Fruit fly (Drosophila melanogaster): ENCODE data around the gene RabGGTb.

The RabGGTb gene

dm6 chr2L:2855773-2856615 lies 22.9 kb upstream of the RabGGTb start, which contains the start of the genes CG3104 and RpS21 (continued):
- TF ChIP-seq Hr51 (GFP tag; optimal IDR thresholded peaks at IDR 0.05): peak; percentile 53 to 83
- peak; percentile 81 for TF ChIP-seq al (GFP tag; IDR thresholded peaks at IDR 0.05)
- no peak for TF ChIP-seq hbn (GFP tag; IDR thresholded peaks at IDR 0.05; ENCODE audit: partially characterized antibody)
- 0 out of 2 replicates have a peak, but pooled peaks have one; percentile 2 for TF ChIP-seq sna (GFP tag; IDR thresholded peaks at IDR 0.05; ENCODE audit: partially characterized antibody)
- TF ChIP-seq ems (GFP tag; optimal IDR thresholded peaks at IDR 0.05): peak; percentile 71
- 0 out of 2 replicates have a peak, but pooled peaks have one; percentile 33 for TF ChIP-seq Lim3 (GFP tag; IDR thresholded peaks at IDR 0.05)
- TF ChIP-seq CG15514 (GFP tag; optimal IDR thresholded peaks at IDR 0.05): peak; percentile 88
- peak; percentile 53 for TF ChIP-seq MBD-R2 (GFP tag; IDR thresholded peaks at IDR 0.05)
- peak; percentile 53 for TF ChIP-seq gro (GFP tag; optimal IDR thresholded peaks at IDR 0.05)
- TF ChIP-seq CG4328 (GFP tag; optimal IDR thresholded peaks at IDR 0.05): peak; percentile 92
- TF ChIP-seq Poxn (GFP tag; IDR thresholded peaks at IDR 0.05): 0 out of 2 replicates have a peak, but pooled peaks have one; percentile 55
- peak; percentile 72 for TF ChIP-seq CG15269 (tag; optimal IDR thresholded peaks at IDR 0.05)
- peak; percentile 94 for TF ChIP-seq sob (GFP tag; IDR thresholded peaks at IDR 0.05)
- TF ChIP-seq CG8089 (GFP tag; optimal IDR thresholded peaks at IDR 0.05): peak; percentile 83
- TF ChIP-seq CG13296 (GFP tag; optimal IDR thresholded peaks at IDR 0.05): peak; percentile 84
- no peak for TF ChIP-seq prd (optimal IDR thresholded peaks at IDR 0.05)
- TF ChIP-seq prd (GFP tag; IDR thresholded peaks at IDR 0.05): peak; percentile 82
- peak; percentile 82; the same call in 2 of the 3 replicates for TF ChIP-seq C15 (GFP tag; IDR thresholded peaks at IDR 0.05)
- TF ChIP-seq fd3F (GFP tag; optimal IDR thresholded peaks at IDR 0.05): peak; percentile 73
- TF ChIP-seq CG30431 (GFP tag; optimal IDR thresholded peaks at IDR 0.05): peak; percentile 85
- peak; percentile 94 for TF ChIP-seq CG34422 (GFP tag; IDR thresholded peaks at IDR 0.05)
- peak; percentile 83 for TF ChIP-seq CG3281 (GFP tag; optimal IDR thresholded peaks at IDR 0.05)
- peak; percentile 98 for TF ChIP-seq Ets97D (GFP tag; optimal IDR thresholded peaks at IDR 0.05)
- peak; percentile 83 for TF ChIP-seq schlank (tag; optimal IDR thresholded peaks at IDR 0.05)
- peak in 1 of 3 experiments; percentile 71 for TF ChIP-seq lola (GFP tag; optimal IDR thresholded peaks at IDR 0.05)
- TF ChIP-seq CG10431 (GFP tag; optimal IDR thresholded peaks at IDR 0.05): peak; percentile 93
- TF ChIP-seq D19A (tag; optimal IDR thresholded peaks at IDR 0.05): peak; percentile 92
- TF ChIP-seq ci (GFP tag; IDR thresholded peaks at IDR 0.05): peak; percentile 96
- TF ChIP-seq emc (GFP tag; optimal IDR thresholded peaks at IDR 0.05): peak; percentile 88
- peak; percentile 34 for TF ChIP-seq CG18011 (GFP tag; optimal IDR thresholded peaks at IDR 0.05)
- no peak for TF ChIP-seq GATAe (GFP tag; conservative IDR thresholded peaks at IDR 0.05)
- TF ChIP-seq HLHmδ (GFP tag; optimal IDR thresholded peaks at IDR 0.05): peak; percentile 97
- no peak for TF ChIP-seq CG8478 (optimal IDR thresholded peaks at IDR 0.05)
- TF ChIP-seq Bdp1 (GFP tag; optimal IDR thresholded peaks at IDR 0.05): peak; percentile 67
- TF ChIP-seq CG13123 (GFP tag; optimal IDR thresholded peaks at IDR 0.05): peak; percentile 100
- TF ChIP-seq Doc2 (GFP tag; IDR thresholded peaks at IDR 0.05): no peak; the same call in none of the 2 replicates
- TF ChIP-seq NC2α (GFP tag; optimal IDR thresholded peaks at IDR 0.05): peak; percentile 64
- TF ChIP-seq zfh2 (GFP tag; optimal IDR thresholded peaks at IDR 0.05): peak; percentile 86
- peak; percentile 77 for TF ChIP-seq CG3838 (GFP tag; optimal IDR thresholded peaks at IDR 0.05)
- TF ChIP-seq CG10543 (GFP tag; optimal IDR thresholded peaks at IDR 0.05): peak; percentile 95
- no peak for TF ChIP-seq Trl (optimal IDR thresholded peaks at IDR 0.05)
- peak; percentile 93 for TF ChIP-seq Trl (GFP tag; optimal IDR thresholded peaks at IDR 0.05)
- no peak for TF ChIP-seq pros (GFP tag; optimal IDR thresholded peaks at IDR 0.05)
- peak; percentile 55 for TF ChIP-seq sd (tag; optimal IDR thresholded peaks at IDR 0.05)
- peak; percentile 61 for TF ChIP-seq CG6683 (GFP tag; optimal IDR thresholded peaks at IDR 0.05)
- peak; percentile 93 for TF ChIP-seq bcd (GFP tag; optimal IDR thresholded peaks at IDR 0.05)
- TF ChIP-seq Neu2 (GFP tag; optimal IDR thresholded peaks at IDR 0.05; ENCODE audit: borderline replicate concordance): no peak
- peak; percentile 75 for TF ChIP-seq CG17568 (GFP tag; optimal IDR thresholded peaks at IDR 0.05)
- TF ChIP-seq gsb (GFP tag; IDR thresholded peaks at IDR 0.05): peak; percentile 81

Data from whole organism, embryonic.